Worm (Caenorhabditis elegans) whole organism, dauer: ENCODE data around the gene W02D7.11.

Source experiments
- unc-62 ChIP-seq: sonication (generic microtip); optimal IDR thresholded peaks from 2 replicates; lab custom pipeline; 2017; ENCODE audit warnings: missing biosample characterization, missing genetic modification reagents, missing genetic modification characterization

W02D7.11 gene

ce11 chrV:8269878-8270277, 34.4 kb downstream of the W02D7.11 start:
- no peak for TF ChIP-seq unc-62

DNA sequence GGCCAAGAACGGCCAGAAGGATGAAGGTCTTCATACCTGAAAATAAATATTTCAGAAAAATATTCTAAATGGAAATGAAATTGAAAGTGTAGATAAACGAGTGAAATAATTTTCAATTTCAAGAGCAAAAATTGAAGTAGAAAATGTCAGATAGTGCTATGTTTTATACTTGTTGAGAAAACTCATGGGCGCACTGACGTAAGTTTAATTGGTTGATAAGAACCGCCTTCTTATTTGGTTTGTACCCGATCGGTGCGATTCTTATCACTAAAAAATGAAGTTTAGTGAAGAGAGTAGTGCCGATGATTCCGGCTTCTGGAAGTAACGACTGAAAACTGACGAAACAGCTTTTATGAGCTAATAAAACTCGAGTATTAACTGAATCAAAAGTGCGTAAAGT, 35.4 kb downstream of the W02D7.11 start, which contains the start of the genes asp-6 and asp-12:
Gene asp-6 (minus strand): TSS at position 36 of the 400 bp plus-strand sequence.
Gene asp-12 (plus strand): TSS at position 309 of the 400 bp plus-strand sequence.
- no peak for TF ChIP-seq unc-62

ce11 chrV:8267275-8267674, 37.0 kb downstream of the W02D7.11 start:
- no peak for TF ChIP-seq unc-62

- no peak for TF ChIP-seq unc-62
Observed at ce11 chrV:8266232-8266631, 38.1 kb downstream of the W02D7.11 start, which contains the start of gene F21F8.5. Gene F21F8.5 (minus strand): TSS chrV:8266332.

ce11 chrV:8263941-8264340, 40.4 kb downstream of the W02D7.11 start, which contains the start of gene C16D9.9:
Gene C16D9.9 (plus strand): TSS chrV:8264241.
- no peak for TF ChIP-seq unc-62

- TF ChIP-seq unc-62, result no peak
Observed at ce11 chrV:8263466-8263865, 40.8 kb downstream of the W02D7.11 start, which contains the start of gene C16D9.8. Gene C16D9.8 (minus strand): TSS chrV:8263566.

DNA sequence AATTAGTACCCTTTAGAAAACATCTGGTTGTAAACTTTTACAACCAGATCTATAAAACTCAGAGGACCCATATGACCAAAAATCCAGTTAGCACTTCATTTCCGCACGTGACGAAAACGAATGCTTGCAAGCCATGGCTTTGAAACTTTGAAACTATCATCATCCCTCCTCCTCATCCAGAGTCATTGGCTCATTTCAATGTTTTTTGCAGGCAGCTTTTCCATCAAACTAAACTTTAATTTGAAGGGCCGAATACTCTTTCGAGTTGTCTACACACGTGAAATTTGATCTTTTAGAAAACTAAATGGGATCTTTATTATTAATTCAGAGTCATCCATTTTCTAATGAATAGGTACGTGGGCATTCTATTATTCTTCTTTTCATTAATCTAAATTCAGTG, 42.1 kb downstream of the W02D7.11 start:
- no peak for TF ChIP-seq unc-62

DNA sequence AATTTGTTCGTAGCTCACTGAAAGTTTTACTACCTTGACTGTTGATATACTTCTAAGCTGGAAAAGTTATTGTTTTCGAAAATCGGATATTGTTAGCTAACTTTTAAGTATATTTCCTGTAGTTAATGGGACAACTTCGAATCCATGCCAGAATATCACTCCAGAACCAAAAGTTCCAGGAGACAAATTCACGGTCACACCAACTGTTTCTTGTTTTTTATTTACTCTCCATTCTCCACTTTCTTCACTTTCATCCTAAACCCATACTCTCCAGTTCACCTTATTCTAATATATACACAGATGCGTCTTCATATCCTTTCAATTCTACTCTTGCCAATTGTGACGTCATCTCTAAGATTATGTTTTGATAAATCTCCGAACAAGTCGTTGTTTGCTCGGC, 45.3 kb downstream of the W02D7.11 start, which contains the start of gene C16D9.1:
Gene C16D9.1 (plus strand): TSS at position 301 of the 400 bp plus-strand sequence.
- no peak for TF ChIP-seq unc-62

DNA sequence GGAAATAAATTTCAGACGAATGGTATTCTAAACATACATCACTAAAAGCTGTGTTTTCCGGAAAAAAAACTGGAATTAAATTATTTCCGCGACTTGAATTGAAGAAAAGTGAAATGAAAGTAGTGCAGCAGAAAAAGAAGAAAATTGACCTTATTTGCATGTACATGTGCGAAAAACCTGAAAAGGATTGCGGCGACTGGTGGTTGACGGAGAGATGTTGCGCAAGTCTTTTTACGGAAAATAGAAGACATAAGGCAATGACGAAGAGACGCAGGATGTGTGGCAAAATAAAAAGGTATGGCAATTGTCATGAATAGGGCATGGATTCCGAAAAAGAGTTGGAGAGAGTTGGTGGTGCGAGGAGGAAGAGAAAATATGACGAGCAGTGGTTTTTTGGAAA, 49.3 kb downstream of the W02D7.11 start:
- TF ChIP-seq unc-62, result no peak

- no peak for TF ChIP-seq unc-62
Observed at ce11 chrV:8253946-8254345, 50.4 kb downstream of the W02D7.11 start.
